Fruit fly (Drosophila melanogaster): ENCODE data around the gene bocks.
A peak's percentile ranks its signal among the peaks of the same experiment; 100 is the strongest.

The bocks gene

dm6 chr3R:9618331-9618730 is 27.5 kb upstream of the bocks start (continued):
- TF ChIP-seq CG18764 (GFP tag; optimal IDR thresholded peaks at IDR 0.05), result peak; percentile 66
- no peak for TF ChIP-seq MESR4 (GFP tag; optimal IDR thresholded peaks at IDR 0.05)
- peak; percentile 44; the same call in 1 of the 2 replicates for TF ChIP-seq CG9932 (GFP tag; IDR thresholded peaks at IDR 0.05)
- TF ChIP-seq bsh (GFP tag; optimal IDR thresholded peaks at IDR 0.05), result peak in 1 of 2 experiments; percentile 87
- TF ChIP-seq chn (GFP tag; optimal IDR thresholded peaks at IDR 0.05), result peak; percentile 62
- peak; percentile 25 for TF ChIP-seq Lhr (GFP tag; optimal IDR thresholded peaks at IDR 0.05)
- TF ChIP-seq az2 (GFP tag; optimal IDR thresholded peaks at IDR 0.05), result peak; percentile 71
- TF ChIP-seq CG6813 (GFP tag; optimal IDR thresholded peaks at IDR 0.05), result peak; percentile 54
- TF ChIP-seq Rfx (GFP tag; IDR thresholded peaks at IDR 0.05), result peak; percentile 71
- TF ChIP-seq yki (optimal IDR thresholded peaks at IDR 0.05), result no peak
- peak; percentile 77 for TF ChIP-seq Ada2b (GFP tag; IDR thresholded peaks at IDR 0.05)
- peak; percentile 83 for TF ChIP-seq CG10366 (GFP tag; IDR thresholded peaks at IDR 0.05)
- no peak for TF ChIP-seq inv (GFP tag; IDR thresholded peaks at IDR 0.05; ENCODE audit: partially characterized antibody)
- peak; percentile 45; the same call in 1 of the 2 replicates for TF ChIP-seq sim (GFP tag; IDR thresholded peaks at IDR 0.05)
- peak; percentile 43 for TF ChIP-seq CG12155 (GFP tag; optimal IDR thresholded peaks at IDR 0.05)
- TF ChIP-seq lola (GFP tag; optimal IDR thresholded peaks at IDR 0.05), result peak in 1 of 3 experiments; percentile 44
- TF ChIP-seq ftz-f1 (GFP tag; optimal IDR thresholded peaks at IDR 0.05), result no peak
- no peak for TF ChIP-seq knrl (GFP tag; IDR thresholded peaks at IDR 0.05; ENCODE audit: partially characterized antibody)
- peak; percentile 33 for TF ChIP-seq Sox100B (GFP tag; optimal IDR thresholded peaks at IDR 0.05)
- TF ChIP-seq hb (GFP tag; IDR thresholded peaks at IDR 0.05; ENCODE audit: partially characterized antibody), result no peak
- TF ChIP-seq CG6765 (GFP tag; optimal IDR thresholded peaks at IDR 0.05), result no peak
- peak; percentile 29 for TF ChIP-seq emc (GFP tag; optimal IDR thresholded peaks at IDR 0.05)
- peak; percentile 26 for TF ChIP-seq MTF-1 (GFP tag; optimal IDR thresholded peaks at IDR 0.05; ENCODE audit: borderline replicate concordance)
- TF ChIP-seq CG16779 (GFP tag; IDR thresholded peaks at IDR 0.05), result no peak
- peak; percentile 76 for TF ChIP-seq tin (GFP tag; optimal IDR thresholded peaks at IDR 0.05)
- TF ChIP-seq al (GFP tag; IDR thresholded peaks at IDR 0.05), result no peak
- TF ChIP-seq da (GFP tag; optimal IDR thresholded peaks at IDR 0.05), result no peak
- TF ChIP-seq lilli (GFP tag; optimal IDR thresholded peaks at IDR 0.05), result peak; percentile 73
- peak; percentile 61 for TF ChIP-seq CG12659 (GFP tag; optimal IDR thresholded peaks at IDR 0.05)
- TF ChIP-seq B-H2 (GFP tag; optimal IDR thresholded peaks at IDR 0.05), result no peak
- TF ChIP-seq Dip3 (GFP tag; optimal IDR thresholded peaks at IDR 0.05), result peak; percentile 60
- TF ChIP-seq CG9817 (tag; optimal IDR thresholded peaks at IDR 0.05), result peak; percentile 63
- peak; percentile 45 for TF ChIP-seq CG18262 (tag; optimal IDR thresholded peaks at IDR 0.05)
- peak; percentile 74 for TF ChIP-seq ro (GFP tag; IDR thresholded peaks at IDR 0.05)
- peak; percentile 67 to 76 for TF ChIP-seq dpn (GFP tag; optimal IDR thresholded peaks at IDR 0.05)
- TF ChIP-seq wdn (GFP tag; IDR thresholded peaks at IDR 0.05), result no peak
- peak; percentile 81 for TF ChIP-seq CG4820 (GFP tag; optimal IDR thresholded peaks at IDR 0.05)
- TF ChIP-seq Gug (GFP tag; IDR thresholded peaks at IDR 0.05), result peak; percentile 53; the same call in 2 of the 4 replicates
- peak; percentile 66 for TF ChIP-seq Side (GFP tag; optimal IDR thresholded peaks at IDR 0.05)
- peak; percentile 14 for TF ChIP-seq NK7.1 (GFP tag; optimal IDR thresholded peaks at IDR 0.05)
- peak; percentile 86 for TF ChIP-seq Sox102F (GFP tag; optimal IDR thresholded peaks at IDR 0.05)
- TF ChIP-seq CG4404 (GFP tag; IDR thresholded peaks at IDR 0.05), result peak; percentile 71
- no peak for TF ChIP-seq gsb (GFP tag; IDR thresholded peaks at IDR 0.05)
- TF ChIP-seq Xrp1 (GFP tag; IDR thresholded peaks at IDR 0.05), result peak; percentile 84
- TF ChIP-seq CG10959 (GFP tag; IDR thresholded peaks at IDR 0.05), result peak; percentile 76
- no peak for TF ChIP-seq CG13894 (tag; optimal IDR thresholded peaks at IDR 0.05)
- TF ChIP-seq CG10979 (tag; optimal IDR thresholded peaks at IDR 0.05), result peak; percentile 77
- no peak for TF ChIP-seq hbn (GFP tag; IDR thresholded peaks at IDR 0.05; ENCODE audit: partially characterized antibody)
- TF ChIP-seq Spps (tag; optimal IDR thresholded peaks at IDR 0.05), result peak; percentile 18
- no peak for TF ChIP-seq unc-4 (GFP tag; IDR thresholded peaks at IDR 0.05; ENCODE audit: partially characterized antibody)
- peak; percentile 77 for TF ChIP-seq CG4424 (GFP tag; optimal IDR thresholded peaks at IDR 0.05)

Measured in whole organism, embryonic.